Worm (Caenorhabditis elegans): ENCODE data around the gene F49E12.10.

DNA sequence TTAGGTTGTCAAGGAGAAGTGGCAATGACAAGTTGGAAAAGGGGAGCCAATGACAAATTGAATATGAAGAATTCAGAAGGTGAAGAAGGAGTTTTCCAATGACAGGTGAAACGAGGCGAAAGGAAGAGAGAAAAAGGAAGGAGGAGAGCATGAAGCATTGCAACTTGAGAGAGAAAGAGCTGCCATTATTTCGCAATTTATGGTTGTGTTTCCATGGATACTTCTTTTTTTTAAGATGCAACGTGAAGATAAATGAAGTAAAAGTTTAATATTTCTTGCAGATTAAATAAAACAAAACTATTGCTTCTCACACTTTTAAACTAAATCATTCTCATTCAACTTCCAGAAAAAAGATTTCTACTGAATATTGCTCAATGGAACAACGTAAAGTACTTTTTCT, 3.4 kb downstream of the F49E12.10 start, which contains the start of gene F49E12.8:
- TF ChIP-seq ama-1 (optimal IDR thresholded peaks at IDR 0.05): no peak
- TF ChIP-seq tbx-37 (GFP tag; conservative IDR thresholded peaks at IDR 0.05): no peak
- no peak for TF ChIP-seq hnd-1 (tag; optimal IDR thresholded peaks at IDR 0.05)
- TF ChIP-seq pes-1 (GFP tag; IDR thresholded peaks at IDR 0.05): no peak
- no peak for TF ChIP-seq flt-1 (GFP tag; IDR thresholded peaks at IDR 0.05)
